Worm (Caenorhabditis elegans) whole organism, late embryonic: ENCODE measurements around the gene F59E12.15.

Source experiments
- fkh-10 ChIP-seq: fragments of 150-350 bp; optimal IDR thresholded peaks from 2 replicates; lab custom pipeline; 2014; ENCODE audit warnings: missing biosample characterization, missing genetic modification reagents, missing genetic modification characterization
- gmeb-2 ChIP-seq: sonication (generic microtip); optimal IDR thresholded peaks from 2 replicates; lab custom pipeline; 2016; ENCODE audit warnings: missing genetic modification characterization, inconsistent platforms, missing compliant biosample characterization
- pqm-1 ChIP-seq: sonication (generic microtip); optimal IDR thresholded peaks from 2 replicates; lab custom pipeline; 2016; ENCODE audit warnings: missing genetic modification characterization, missing compliant biosample characterization
- pros-1 ChIP-seq: fragments of 150-350 bp; optimal IDR thresholded peaks from 2 replicates; lab custom pipeline; 2014; ENCODE audit warnings: missing biosample characterization, missing genetic modification reagents, missing genetic modification characterization

DNA sequence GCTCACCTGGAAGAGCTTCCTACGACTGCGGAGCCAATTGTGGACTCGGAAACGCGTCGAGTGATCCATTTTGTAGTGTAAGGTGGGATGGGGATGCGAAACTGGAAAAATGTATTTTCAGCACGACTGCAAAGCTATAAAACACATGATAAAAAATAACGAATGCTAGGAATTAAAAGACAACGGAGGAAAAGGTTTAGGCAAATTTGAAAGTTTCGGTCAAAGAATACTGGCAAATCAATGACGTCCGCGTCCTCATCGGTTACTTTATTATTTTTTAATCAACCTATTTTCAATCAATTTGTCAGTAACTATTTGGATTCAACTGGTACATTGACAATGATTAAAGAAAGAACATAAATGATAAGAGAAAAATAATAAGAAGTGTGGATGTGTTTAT, 20.4 kb downstream of the F59E12.15 start, which contains the start of gene C17G10.7:
- no peak for TF ChIP-seq pqm-1 (tag; lab: Kevin White, UChicago)
- TF ChIP-seq fkh-10 (GFP tag; lab: Kevin White, UChicago) = no peak
- TF ChIP-seq pros-1 (tag; lab: Kevin White, UChicago) = no peak
- no peak for TF ChIP-seq gmeb-2
